Fruit fly (Drosophila melanogaster): ENCODE data around the gene CG6686.

CG6686 gene

DNA sequence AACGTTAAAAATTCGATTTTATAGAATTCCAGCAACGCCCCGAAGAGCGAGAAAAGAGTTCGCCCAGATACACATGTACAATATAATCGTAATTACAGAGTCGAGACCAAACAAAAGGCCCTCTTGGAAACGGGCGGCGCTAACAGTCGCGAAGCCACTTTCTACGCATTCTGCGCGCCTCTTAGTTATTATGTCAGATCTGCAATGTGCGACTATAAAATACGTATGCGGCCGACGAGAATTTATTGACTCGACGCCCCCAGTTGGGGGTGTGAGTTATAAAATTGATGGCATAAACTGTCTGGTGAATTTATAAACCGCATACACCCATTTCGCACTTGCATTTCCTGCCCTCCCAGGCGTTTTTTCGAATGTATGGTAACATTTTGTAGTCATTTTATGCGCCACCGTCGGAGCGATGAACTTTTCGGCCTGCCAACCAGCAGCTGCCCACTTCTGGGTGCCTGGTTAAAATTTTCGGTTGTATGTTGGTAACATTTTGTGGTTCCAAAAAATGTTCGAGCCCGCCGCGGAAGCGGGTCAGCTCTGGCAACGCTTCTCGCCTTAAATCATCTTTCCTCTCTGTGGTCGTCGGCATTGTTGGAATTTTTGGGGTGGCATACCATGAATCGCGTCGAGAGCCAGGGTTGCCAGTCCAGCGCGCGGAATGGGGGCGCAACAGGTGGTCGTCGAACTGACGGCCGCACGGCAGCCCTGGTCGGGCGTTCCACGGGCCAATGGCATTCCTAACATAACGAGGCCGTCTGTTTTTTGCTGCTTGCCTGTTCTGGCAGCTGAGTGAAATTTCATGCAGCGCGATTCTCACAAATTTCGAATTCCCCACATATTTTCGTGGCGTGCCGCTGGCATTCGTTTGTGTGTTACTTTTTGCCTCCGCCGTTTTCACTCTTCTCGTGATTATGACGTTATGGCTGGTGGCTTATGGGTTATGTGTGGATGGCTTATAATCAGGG is 24.1 kb upstream of the CG6686 start (continued):
- TF ChIP-seq shn (GFP tag; optimal IDR thresholded peaks at IDR 0.05) (peak; percentile 87), zen2 (GFP tag; IDR thresholded peaks at IDR 0.05; ENCODE audit: partially characterized antibody) (no peak), CG5180 (GFP tag; optimal IDR thresholded peaks at IDR 0.05) (peak; percentile 91), Nf-YC (tag; optimal IDR thresholded peaks at IDR 0.05) (peak; percentile 93), Trl (optimal IDR thresholded peaks at IDR 0.05) (peak in 1 of 2 experiments; percentile 7), Trl (GFP tag; optimal IDR thresholded peaks at IDR 0.05) (peak; percentile 64), CG5245 (GFP tag; optimal IDR thresholded peaks at IDR 0.05) (peak; percentile 84), CG9932 (GFP tag; IDR thresholded peaks at IDR 0.05) (no peak), salm (tag; optimal IDR thresholded peaks at IDR 0.05) (peak; percentile 82), CG4360 (GFP tag; IDR thresholded peaks at IDR 0.05) (no peak), Neu2 (GFP tag; optimal IDR thresholded peaks at IDR 0.05; ENCODE audit: borderline replicate concordance) (peak; percentile 13), zen (tag; optimal IDR thresholded peaks at IDR 0.05) (peak; percentile 31), ftz-f1 (GFP tag; optimal IDR thresholded peaks at IDR 0.05) (peak; percentile 99), CG8089 (GFP tag; optimal IDR thresholded peaks at IDR 0.05) (peak; percentile 56), D19B (GFP tag; optimal IDR thresholded peaks at IDR 0.05) (peak; percentile 66), Sin3A (optimal IDR thresholded peaks at IDR 0.05) (peak; percentile 1), so (GFP tag; IDR thresholded peaks at IDR 0.05) (no peak), Awh (GFP tag; IDR thresholded peaks at IDR 0.05) (no peak), pb (GFP tag; optimal IDR thresholded peaks at IDR 0.05) (peak; percentile 78), CG32772 (GFP tag; IDR thresholded peaks at IDR 0.05) (no peak), CG16813 (GFP tag; IDR thresholded peaks at IDR 0.05; ENCODE audit: partially characterized antibody) (no peak), HLH4C (GFP tag; IDR thresholded peaks at IDR 0.05; ENCODE audit: partially characterized antibody) (no peak), Asciz (GFP tag; optimal IDR thresholded peaks at IDR 0.05) (no peak), wdn (GFP tag; IDR thresholded peaks at IDR 0.05) (no peak), CG3407 (GFP tag; optimal IDR thresholded peaks at IDR 0.05) (peak; percentile 51), CG10543 (GFP tag; optimal IDR thresholded peaks at IDR 0.05) (peak; percentile 99), pho (GFP tag; optimal IDR thresholded peaks at IDR 0.05) (peak; percentile 78), CG14860 (GFP tag; IDR thresholded peaks at IDR 0.05; ENCODE audit: partially characterized antibody) (no peak), CG32767 (GFP tag; IDR thresholded peaks at IDR 0.05) (no peak), croc (GFP tag; conservative IDR thresholded peaks at IDR 0.05) (no peak), Jarid2 (GFP tag; optimal IDR thresholded peaks at IDR 0.05) (peak; percentile 22), CG11723 (GFP tag; optimal IDR thresholded peaks at IDR 0.05) (peak; percentile 60), Adf1 (GFP tag; IDR thresholded peaks at IDR 0.05) (no peak), fd96Cb (tag; optimal IDR thresholded peaks at IDR 0.05) (peak; percentile 26), NFAT (GFP tag; IDR thresholded peaks at IDR 0.05) (no peak), CG7928 (GFP tag; optimal IDR thresholded peaks at IDR 0.05) (no peak), Meics (GFP tag; optimal IDR thresholded peaks at IDR 0.05) (peak; percentile 83), Nf-YB (GFP tag; optimal IDR thresholded peaks at IDR 0.05) (peak; percentile 88), odd (GFP tag; optimal IDR thresholded peaks at IDR 0.05) (peak; percentile 20), MBD-R2 (GFP tag; IDR thresholded peaks at IDR 0.05) (no peak), CG11695 (GFP tag; IDR thresholded peaks at IDR 0.05) (no peak)

Measured in whole organism, embryonic.